Fruit fly (Drosophila melanogaster): ENCODE measurements around the gene Tsp39D.

Gene Tsp39D

dm6 chr2L:21309754-21310426 is 34.5 kb upstream of the Tsp39D start, which contains the start of gene Mondo (continued):
- TF ChIP-seq CG15479 (GFP tag; optimal IDR thresholded peaks at IDR 0.05) (peak; percentile 60), chm (GFP tag; IDR thresholded peaks at IDR 0.05) (peak; percentile 60; the same call in 1 of the 2 replicates), D19A (tag; optimal IDR thresholded peaks at IDR 0.05) (peak; percentile 37), gt (GFP tag; IDR thresholded peaks at IDR 0.05) (no peak), CG11723 (GFP tag; optimal IDR thresholded peaks at IDR 0.05) (no peak), Ets97D (GFP tag; optimal IDR thresholded peaks at IDR 0.05) (peak; percentile 62), Hr39 (optimal IDR thresholded peaks at IDR 0.05) (no peak), Sry-β (GFP tag; optimal IDR thresholded peaks at IDR 0.05) (no peak), kay (GFP tag; optimal IDR thresholded peaks at IDR 0.05) (no peak), Jarid2 (GFP tag; optimal IDR thresholded peaks at IDR 0.05) (no peak), vfl (GFP tag; optimal IDR thresholded peaks at IDR 0.05) (no peak), CG30403 (GFP tag; optimal IDR thresholded peaks at IDR 0.05) (no peak), Chrac-16 (GFP tag; optimal IDR thresholded peaks at IDR 0.05) (no peak), knrl (GFP tag; IDR thresholded peaks at IDR 0.05; ENCODE audit: partially characterized antibody) (no peak), crc (GFP tag; optimal IDR thresholded peaks at IDR 0.05) (no peak), lilli (GFP tag; optimal IDR thresholded peaks at IDR 0.05) (no peak), pnt (GFP tag; optimal IDR thresholded peaks at IDR 0.05) (no peak), hth (optimal IDR thresholded peaks at IDR 0.05) (no peak), nerfin-2 (GFP tag; IDR thresholded peaks at IDR 0.05; ENCODE audit: partially characterized antibody) (no peak), Kr (GFP tag; optimal IDR thresholded peaks at IDR 0.05) (no peak), Aef1 (GFP tag; IDR thresholded peaks at IDR 0.05) (peak; percentile 26; the same call in 1 of the 3 replicates), CG4424 (GFP tag; optimal IDR thresholded peaks at IDR 0.05) (no peak), zfh2 (GFP tag; optimal IDR thresholded peaks at IDR 0.05) (peak; percentile 34), CG14050 (GFP tag; IDR thresholded peaks at IDR 0.05) (no peak), CG12236 (GFP tag; optimal IDR thresholded peaks at IDR 0.05) (no peak), HLH54F (GFP tag; optimal IDR thresholded peaks at IDR 0.05) (peak; percentile 29), CG7745 (tag; optimal IDR thresholded peaks at IDR 0.05) (no peak), seq (GFP tag; IDR thresholded peaks at IDR 0.05) (0 out of 2 replicates have a peak, but pooled peaks have one; percentile 9), CG9437 (GFP tag; optimal IDR thresholded peaks at IDR 0.05) (peak; percentile 35), CG12659 (GFP tag; optimal IDR thresholded peaks at IDR 0.05) (peak; percentile 42), wor (GFP tag; IDR thresholded peaks at IDR 0.05) (peak; percentile 21; the same call in 1 of the 2 replicates), CG7963 (GFP tag; IDR thresholded peaks at IDR 0.05; ENCODE audit: partially characterized antibody) (no peak), bbx (GFP tag; IDR thresholded peaks at IDR 0.05; ENCODE audit: partially characterized antibody) (peak; percentile 44), CG2202 (tag; optimal IDR thresholded peaks at IDR 0.05) (no peak), ham (GFP tag; IDR thresholded peaks at IDR 0.05) (no peak), ssp (GFP tag; IDR thresholded peaks at IDR 0.05) (peak; percentile 94), Dip2 (GFP tag; IDR thresholded peaks at IDR 0.05) (no peak), Side (GFP tag; optimal IDR thresholded peaks at IDR 0.05) (no peak), CG17361 (GFP tag; IDR thresholded peaks at IDR 0.05) (peak; percentile 79; the same call in 2 of the 3 replicates), CG18262 (tag; optimal IDR thresholded peaks at IDR 0.05) (peak; percentile 52), dm (GFP tag; optimal IDR thresholded peaks at IDR 0.05) (peak; percentile 7), CG34422 (GFP tag; IDR thresholded peaks at IDR 0.05) (no peak), bcd (GFP tag; optimal IDR thresholded peaks at IDR 0.05) (peak; percentile 45), CG2712 (tag; optimal IDR thresholded peaks at IDR 0.05) (peak; percentile 28), stwl (tag; optimal IDR thresholded peaks at IDR 0.05) (peak; percentile 6), pan (optimal IDR thresholded peaks at IDR 0.05) (no peak), pan (GFP tag; optimal IDR thresholded peaks at IDR 0.05 in 1 of 2, IDR thresholded peaks at IDR 0.05 in 1 of 2) (peak in 1 of 2 experiments; percentile 69), CG17802 (tag; optimal IDR thresholded peaks at IDR 0.05) (peak; percentile 76), CG10321 (GFP tag; IDR thresholded peaks at IDR 0.05) (no peak), lab (GFP tag; optimal IDR thresholded peaks at IDR 0.05) (peak; percentile 33), Dfd (GFP tag; optimal IDR thresholded peaks at IDR 0.05) (no peak)

Data from whole organism, embryonic.